Fruit fly (Drosophila melanogaster): ENCODE measurements around the gene CG5056.

Gene CG5056

dm6 chr2L:10331066-10331847, 35.2 kb upstream of the CG5056 start, which contains the start of the genes Schip1 and Cox10:
Gene Schip1, minus strand, starts transcription at chr2L:10331116.
Gene Cox10, plus strand, starts transcription at chr2L:10331471.
- TF ChIP-seq Mnt (GFP tag; optimal IDR thresholded peaks at IDR 0.05), result peak; percentile 10
- TF ChIP-seq CG33017 (tag; optimal IDR thresholded peaks at IDR 0.05), result peak; percentile 40
- no peak for TF ChIP-seq CG5204 (GFP tag; optimal IDR thresholded peaks at IDR 0.05)
- no peak for TF ChIP-seq CG1620 (GFP tag; optimal IDR thresholded peaks at IDR 0.05)
- TF ChIP-seq CG7045 (GFP tag; optimal IDR thresholded peaks at IDR 0.05), result no peak
- TF ChIP-seq CG7101 (tag; optimal IDR thresholded peaks at IDR 0.05), result peak; percentile 44
- no peak for TF ChIP-seq CG12768 (GFP tag; optimal IDR thresholded peaks at IDR 0.05)
- peak; percentile 26 for TF ChIP-seq CG14711 (tag; optimal IDR thresholded peaks at IDR 0.05)
- peak; percentile 0 for TF ChIP-seq kay (GFP tag; ENCODE audit: borderline replicate concordance)

DNA sequence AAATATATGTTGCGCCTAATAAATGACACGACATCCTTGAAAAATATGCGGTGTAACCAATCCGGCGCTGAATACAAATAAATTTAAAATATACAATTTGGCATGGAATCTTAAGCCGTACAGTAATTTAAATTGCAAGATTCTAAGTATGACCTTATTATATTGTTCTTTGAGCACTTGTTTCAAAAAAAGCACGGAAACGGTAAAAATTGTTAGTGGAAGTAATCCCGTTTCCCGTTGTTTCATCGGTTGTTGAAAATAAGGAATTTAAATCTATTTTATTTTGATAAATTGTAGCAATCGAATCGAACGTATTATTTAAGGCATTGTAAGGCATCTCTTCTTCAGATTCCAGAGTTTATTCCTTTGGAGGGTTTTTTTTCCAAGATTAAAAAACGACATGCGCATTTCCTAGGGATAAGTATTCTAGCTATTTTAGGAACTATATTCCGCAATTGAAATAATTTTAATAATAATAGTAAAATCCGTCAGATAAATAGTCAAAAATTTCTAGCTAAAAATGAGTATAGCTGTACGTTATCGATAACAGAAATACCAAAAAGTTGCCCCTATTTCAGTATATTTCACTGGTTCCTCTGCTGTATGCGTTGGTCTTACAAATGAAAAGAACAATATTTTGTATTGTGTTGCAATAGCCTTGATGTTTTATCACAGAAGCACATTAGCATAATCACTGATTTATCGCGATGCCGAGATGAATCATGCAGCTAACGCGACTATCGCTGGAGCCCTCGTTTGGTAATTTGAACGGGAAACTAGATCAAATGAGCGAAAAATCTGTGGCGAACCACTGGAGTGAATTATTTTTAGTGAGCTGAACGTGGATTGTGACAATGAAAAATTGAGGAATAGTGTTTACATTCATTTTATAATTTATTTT, 33.2 kb upstream of the CG5056 start, which contains the start of gene GATAd:
Gene GATAd (plus strand): TSS at position 644 of the 901 bp plus-strand sequence.
- TF ChIP-seq CG33017 (tag; optimal IDR thresholded peaks at IDR 0.05) (peak; percentile 30), Crg-1 (GFP tag; optimal IDR thresholded peaks at IDR 0.05) (no peak), tj (GFP tag; optimal IDR thresholded peaks at IDR 0.05) (no peak), bab1 (GFP tag; optimal IDR thresholded peaks at IDR 0.05) (peak; percentile 41), kay (GFP tag; ENCODE audit: borderline replicate concordance) (peak; percentile 98), CG7045 (GFP tag; optimal IDR thresholded peaks at IDR 0.05) (no peak), CG12768 (GFP tag; optimal IDR thresholded peaks at IDR 0.05) (peak; percentile 15), CG5204 (GFP tag; optimal IDR thresholded peaks at IDR 0.05) (no peak), CG7101 (tag; optimal IDR thresholded peaks at IDR 0.05) (peak; percentile 8), CG1620 (GFP tag; optimal IDR thresholded peaks at IDR 0.05) (no peak), pad (GFP tag; optimal IDR thresholded peaks at IDR 0.05) (peak; percentile 38), Mnt (GFP tag; optimal IDR thresholded peaks at IDR 0.05) (peak; percentile 23)

dm6 chr2L:10334213-10334612, 32.3 kb upstream of the CG5056 start:
- TF ChIP-seq ovo (GFP tag; optimal IDR thresholded peaks at IDR 0.05) (no peak), cic (GFP tag; optimal IDR thresholded peaks at IDR 0.05) (no peak), pad (GFP tag; optimal IDR thresholded peaks at IDR 0.05) (no peak), CG11617 (GFP tag; optimal IDR thresholded peaks at IDR 0.05) (no peak), toe (GFP tag; optimal IDR thresholded peaks at IDR 0.05) (no peak), CG12768 (GFP tag; optimal IDR thresholded peaks at IDR 0.05) (no peak), CG1620 (GFP tag; optimal IDR thresholded peaks at IDR 0.05) (no peak), cnc (optimal IDR thresholded peaks at IDR 0.05) (no peak), CG14711 (tag; optimal IDR thresholded peaks at IDR 0.05) (no peak), kay (GFP tag; ENCODE audit: borderline replicate concordance) (no peak), tj (GFP tag; optimal IDR thresholded peaks at IDR 0.05) (no peak), Mnt (GFP tag; optimal IDR thresholded peaks at IDR 0.05) (no peak), Crg-1 (GFP tag; optimal IDR thresholded peaks at IDR 0.05) (no peak), CG7045 (GFP tag; optimal IDR thresholded peaks at IDR 0.05) (no peak), bab1 (GFP tag; optimal IDR thresholded peaks at IDR 0.05) (no peak), CG5204 (GFP tag; optimal IDR thresholded peaks at IDR 0.05) (no peak)

DNA sequence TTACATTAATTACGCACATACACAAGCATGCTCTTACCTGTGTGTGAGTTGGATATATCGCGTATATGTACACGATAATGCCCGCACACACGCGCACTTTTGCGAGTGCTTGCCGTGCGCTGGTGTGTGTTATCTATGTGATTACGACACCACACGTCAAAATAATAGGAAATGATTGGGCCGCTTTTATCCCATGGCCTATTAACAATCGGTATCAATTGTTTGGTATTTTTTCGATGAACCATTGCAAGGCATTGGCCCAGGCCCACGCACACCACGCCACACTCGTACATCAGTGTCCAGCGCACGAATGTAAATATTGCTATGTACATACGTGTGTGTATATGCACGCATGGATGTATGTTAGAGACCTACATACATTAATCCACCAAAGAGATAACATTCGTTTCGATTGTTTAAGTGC, 31.6 kb upstream of the CG5056 start:
- TF ChIP-seq Hr96 (GFP tag; optimal IDR thresholded peaks at IDR 0.05) (no peak), kay (GFP tag; ENCODE audit: borderline replicate concordance) (peak; percentile 98), CG14711 (tag; optimal IDR thresholded peaks at IDR 0.05) (peak; percentile 43), tj (GFP tag; optimal IDR thresholded peaks at IDR 0.05) (peak; percentile 73), pad (GFP tag; optimal IDR thresholded peaks at IDR 0.05) (peak; percentile 44), CG7045 (GFP tag; optimal IDR thresholded peaks at IDR 0.05) (peak; percentile 62), CG1620 (GFP tag; optimal IDR thresholded peaks at IDR 0.05) (peak; percentile 28), cnc (optimal IDR thresholded peaks at IDR 0.05) (no peak), Clk (GFP tag; optimal IDR thresholded peaks at IDR 0.05) (peak; percentile 59), CG7101 (tag; optimal IDR thresholded peaks at IDR 0.05) (peak; percentile 55), CG12768 (GFP tag; optimal IDR thresholded peaks at IDR 0.05) (peak; percentile 85), Mnt (GFP tag; optimal IDR thresholded peaks at IDR 0.05) (peak; percentile 85), CG5204 (GFP tag; optimal IDR thresholded peaks at IDR 0.05) (no peak), bab1 (GFP tag; optimal IDR thresholded peaks at IDR 0.05) (peak; percentile 62), toe (GFP tag; optimal IDR thresholded peaks at IDR 0.05) (no peak), cic (GFP tag; optimal IDR thresholded peaks at IDR 0.05) (peak; percentile 87), ovo (GFP tag; optimal IDR thresholded peaks at IDR 0.05) (peak; percentile 45), CG33017 (tag; optimal IDR thresholded peaks at IDR 0.05) (peak; percentile 56), Crg-1 (GFP tag; optimal IDR thresholded peaks at IDR 0.05) (peak; percentile 61), CG11617 (GFP tag; optimal IDR thresholded peaks at IDR 0.05) (peak; percentile 68)

DNA sequence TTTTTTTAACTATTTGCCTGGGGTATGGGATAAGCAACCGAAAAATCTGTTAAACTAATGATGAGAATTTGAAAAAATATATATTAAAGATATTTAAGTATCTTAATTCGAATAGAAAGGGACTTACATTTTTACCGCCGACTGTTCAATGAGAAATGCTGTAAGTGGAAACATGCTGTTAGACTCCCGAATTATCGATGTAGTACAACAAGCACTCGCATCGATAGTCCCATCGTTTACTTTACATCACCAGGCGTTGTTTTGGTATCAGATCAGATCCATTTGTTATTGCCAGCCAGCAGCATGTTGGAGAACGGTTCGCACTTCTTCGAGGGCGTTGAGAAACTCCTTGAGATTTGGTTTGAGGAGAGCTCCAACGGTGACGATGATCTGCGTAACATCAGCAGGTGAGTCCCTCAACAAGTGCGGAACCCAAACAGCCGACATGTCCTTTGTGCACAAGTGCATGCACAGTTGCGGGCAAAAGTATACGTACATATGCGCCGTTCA, 27.2 kb upstream of the CG5056 start, which contains the start of gene SamDC:
Gene SamDC (plus strand): TSS at position 246 of the 510 bp plus-strand sequence.
- TF ChIP-seq bab1 (GFP tag; optimal IDR thresholded peaks at IDR 0.05) (peak; percentile 63), CG5204 (GFP tag; optimal IDR thresholded peaks at IDR 0.05) (no peak), toe (GFP tag; optimal IDR thresholded peaks at IDR 0.05) (no peak), CG7101 (tag; optimal IDR thresholded peaks at IDR 0.05) (peak; percentile 35), CG1620 (GFP tag; optimal IDR thresholded peaks at IDR 0.05) (peak; percentile 18), cic (GFP tag; optimal IDR thresholded peaks at IDR 0.05) (peak; percentile 31), CG11617 (GFP tag; optimal IDR thresholded peaks at IDR 0.05) (peak; percentile 15), Mnt (GFP tag; optimal IDR thresholded peaks at IDR 0.05) (peak; percentile 44), pad (GFP tag; optimal IDR thresholded peaks at IDR 0.05) (peak; percentile 12), Crg-1 (GFP tag; optimal IDR thresholded peaks at IDR 0.05) (no peak)

All from whole organism, adult.